Fruit fly (Drosophila melanogaster) whole organism, embryonic: Measurements from ENCODE around the gene fbl.

Experiments used
- Adf1 ChIP-seq: fragments of 200-800 bp; sonication (Bioruptor generic); IDR thresholded peaks from 2 replicates; pipeline ENCODE4 v1.3.6; 2022; ENCODE audit warnings: missing biosample characterization, missing genetic modification characterization
- Asciz ChIP-seq: fragments of 200-800 bp; sonication (Bioruptor generic); optimal IDR thresholded peaks from 2 replicates; lab custom pipeline; 2017; ENCODE audit warnings: missing biosample characterization, mild to moderate bottlenecking, missing genetic modification characterization, missing genetic modification reagents
- CG1024 ChIP-seq: fragments of 200-800 bp; sonication (Bioruptor generic); IDR thresholded peaks from 2 replicates; pipeline ENCODE4 v1.3.6; 2022; ENCODE audit warnings: missing biosample characterization, missing genetic modification characterization
- CG10267 ChIP-seq: fragments of 200-800 bp; sonication (Bioruptor generic); optimal IDR thresholded peaks from 2 replicates; lab custom pipeline; 2018; ENCODE audit warnings: missing biosample characterization, mild to moderate bottlenecking, missing genetic modification characterization, moderate library complexity
- CG10431 ChIP-seq: fragments of 200-800 bp; sonication (Bioruptor generic); optimal IDR thresholded peaks from 3 replicates; lab custom pipeline; 2018; ENCODE audit warnings: missing biosample characterization, mild to moderate bottlenecking, missing genetic modification characterization
- CG11504 ChIP-seq: fragments of 200-800 bp; sonication (Bioruptor generic); optimal IDR thresholded peaks from 3 replicates; lab custom pipeline; 2019; ENCODE audit warnings: missing biosample characterization, mild to moderate bottlenecking, missing genetic modification characterization, moderate library complexity
- CG12155 ChIP-seq: fragments of 200-800 bp; sonication (Bioruptor generic); optimal IDR thresholded peaks from 3 replicates; lab custom pipeline; 2016; ENCODE audit warnings: missing biosample characterization, missing genetic modification characterization
- CG12942 ChIP-seq: fragments of 200-800 bp; sonication (Bioruptor generic); optimal IDR thresholded peaks from 3 replicates; lab custom pipeline; 2016; ENCODE audit warnings: missing biosample characterization, missing genetic modification characterization
- CG15073 ChIP-seq: fragments of 200-800 bp; sonication (Bioruptor generic); optimal IDR thresholded peaks from 2 replicates; lab custom pipeline; 2016; ENCODE audit warnings: missing biosample characterization, missing genetic modification characterization
- CG1529 ChIP-seq: fragments of 200-800 bp; sonication (Bioruptor generic); optimal IDR thresholded peaks from 3 replicates; lab custom pipeline; 2018; ENCODE audit warnings: missing biosample characterization, missing genetic modification characterization
- CG2712 ChIP-seq: fragments of 200-800 bp; optimal IDR thresholded peaks from 3 replicates; lab custom pipeline; 2019; ENCODE audit warnings: missing biosample characterization, mild to moderate bottlenecking, missing genetic modification characterization, moderate library complexity
- CG31388 ChIP-seq: fragments of 200-800 bp; sonication (Bioruptor generic); optimal IDR thresholded peaks from 2 replicates; lab custom pipeline; 2016; ENCODE audit warnings: missing biosample characterization, missing genetic modification characterization
- CG3281 ChIP-seq: fragments of 200-800 bp; sonication (Bioruptor generic); optimal IDR thresholded peaks from 3 replicates; lab custom pipeline; 2017; ENCODE audit warnings: missing biosample characterization, mild to moderate bottlenecking, missing genetic modification characterization
- CG4328 ChIP-seq: fragments of 200-800 bp; sonication (Bioruptor generic); optimal IDR thresholded peaks from 3 replicates; lab custom pipeline; 2017; ENCODE audit warnings: missing biosample characterization, missing genetic modification reagents, missing genetic modification characterization
- CG43689 ChIP-seq: fragments of 200-800 bp; sonication (Bioruptor generic); IDR thresholded peaks from 2 replicates; pipeline ENCODE4 v1.3.6; 2022; ENCODE audit warnings: missing biosample characterization, missing genetic modification characterization
- CG4617 ChIP-seq: fragments of 200-800 bp; sonication (Bioruptor generic); optimal IDR thresholded peaks from 3 replicates; lab custom pipeline; 2016; ENCODE audit warnings: missing biosample characterization, missing genetic modification characterization, borderline replicate concordance
- CG4730 ChIP-seq: fragments of 200-800 bp; sonication (Bioruptor generic); IDR thresholded peaks from 2 replicates; pipeline ENCODE4 v1.3.6; 2022; ENCODE audit warnings: missing biosample characterization, missing genetic modification characterization
- CG4820 ChIP-seq: fragments of 200-800 bp; sonication (Bioruptor generic); optimal IDR thresholded peaks from 3 replicates; lab custom pipeline; 2016; ENCODE audit warnings: missing biosample characterization, missing genetic modification characterization
- CG5180 ChIP-seq: fragments of 200-800 bp; sonication (Bioruptor generic); optimal IDR thresholded peaks from 3 replicates; lab custom pipeline; 2017; ENCODE audit warnings: missing biosample characterization, missing genetic modification characterization, mild to moderate bottlenecking, moderate library complexity, missing genetic modification reagents
- CG6683 ChIP-seq: fragments of 200-800 bp; sonication (Bioruptor generic); optimal IDR thresholded peaks from 2 replicates; lab custom pipeline; 2017; ENCODE audit warnings: missing biosample characterization, mild to moderate bottlenecking, missing genetic modification characterization, missing genetic modification reagents
- CG6689 ChIP-seq: fragments of 200-800 bp; sonication (Bioruptor generic); IDR thresholded peaks from 2 replicates; pipeline ENCODE4 v1.3.6; 2022; ENCODE audit warnings: missing biosample characterization, missing genetic modification characterization
- CG6765 ChIP-seq: fragments of 200-800 bp; sonication (Bioruptor generic); optimal IDR thresholded peaks from 3 replicates; lab custom pipeline; 2017; ENCODE audit warnings: missing biosample characterization, mild to moderate bottlenecking, missing genetic modification characterization
- CG9727 ChIP-seq: fragments of 200-800 bp; sonication (Bioruptor generic); optimal IDR thresholded peaks from 3 replicates; lab custom pipeline; 2017; ENCODE audit warnings: missing biosample characterization, mild to moderate bottlenecking, missing genetic modification characterization
- Dll ChIP-seq: fragments of 200-800 bp; sonication (Bioruptor generic); IDR thresholded peaks from 4 replicates; pipeline ENCODE4 v1.3.6; 2022; ENCODE audit warnings: missing biosample characterization, missing genetic modification characterization; ENCODE audit not compliant: partially characterized antibody
- Doc2 ChIP-seq: fragments of 200-800 bp; sonication (Bioruptor generic); IDR thresholded peaks from 2 replicates; pipeline ENCODE4 v1.3.6; 2022; ENCODE audit warnings: missing biosample characterization, missing genetic modification characterization
- Jarid2 ChIP-seq: fragments of 200-800 bp; sonication (Bioruptor generic); optimal IDR thresholded peaks from 3 replicates; lab custom pipeline; 2017; ENCODE audit warnings: mild to moderate bottlenecking, missing biosample characterization, missing genetic modification reagents, missing genetic modification characterization
- MBD-R2 ChIP-seq: fragments of 200-800 bp; sonication (Bioruptor generic); IDR thresholded peaks from 2 replicates; pipeline ENCODE4 v1.3.6; 2022; ENCODE audit warnings: missing biosample characterization, missing genetic modification characterization
- NK7.1 ChIP-seq: fragments of 200-800 bp; sonication (Bioruptor generic); optimal IDR thresholded peaks from 3 replicates; lab custom pipeline; 2016; ENCODE audit warnings: missing biosample characterization, missing genetic modification characterization
- Rfx ChIP-seq: fragments of 200-800 bp; sonication (Bioruptor generic); IDR thresholded peaks from 2 replicates; pipeline ENCODE4 v1.3.6; 2022; ENCODE audit warnings: missing biosample characterization, missing genetic modification characterization
- Side ChIP-seq: fragments of 200-800 bp; sonication (Bioruptor generic); optimal IDR thresholded peaks from 2 replicates; lab custom pipeline; 2016; ENCODE audit warnings: missing biosample characterization, missing genetic modification characterization
- Spps ChIP-seq: fragments of 200-800 bp; sonication (Bioruptor generic); optimal IDR thresholded peaks from 2 replicates; lab custom pipeline; 2018; ENCODE audit warnings: missing biosample characterization, mild to moderate bottlenecking, missing genetic modification characterization
- YL-1 ChIP-seq: fragments of 200-800 bp; sonication (Bioruptor generic); optimal IDR thresholded peaks from 3 replicates; lab custom pipeline; 2017; ENCODE audit warnings: missing biosample characterization, mild to moderate bottlenecking, missing genetic modification characterization
- aop ChIP-seq: fragments of 200-800 bp; sonication (Bioruptor generic); IDR thresholded peaks from 2 replicates; pipeline ENCODE4 v1.3.6; 2022; ENCODE audit warnings: missing biosample characterization, missing genetic modification characterization
- ato ChIP-seq: fragments of 200-800 bp; sonication (Bioruptor generic); IDR thresholded peaks from 2 replicates; pipeline ENCODE4 v1.3.6; 2022; ENCODE audit warnings: missing biosample characterization, missing genetic modification characterization; ENCODE audit not compliant: partially characterized antibody
- cg ChIP-seq: fragments of 200-800 bp; sonication (Bioruptor generic); optimal IDR thresholded peaks from 3 replicates; lab custom pipeline; 2019; ENCODE audit warnings: missing biosample characterization, mild to moderate bottlenecking, missing genetic modification characterization, moderate library complexity
- crc ChIP-seq: fragments of 200-800 bp; sonication (Bioruptor generic); optimal IDR thresholded peaks from 2 replicates; lab custom pipeline; 2016; ENCODE audit warnings: missing biosample characterization, missing genetic modification characterization
- crol ChIP-seq: fragments of 200-800 bp; sonication (Bioruptor generic); IDR thresholded peaks from 2 replicates; pipeline ENCODE4 v1.3.6; 2022; ENCODE audit warnings: missing biosample characterization, missing genetic modification characterization
- dati ChIP-seq: fragments of 200-800 bp; sonication (Bioruptor generic); IDR thresholded peaks from 2 replicates; pipeline ENCODE4 v1.3.6; 2022; ENCODE audit warnings: missing biosample characterization, missing genetic modification characterization
- fru ChIP-seq: fragments of >200 bp; optimal IDR thresholded peaks from 2 replicates; lab custom pipeline; 2017
- gcm ChIP-seq: fragments of 200-800 bp; sonication (Bioruptor generic); optimal IDR thresholded peaks from 2 replicates; lab custom pipeline; 2019; ENCODE audit warnings: missing biosample characterization, mild to moderate bottlenecking, missing genetic modification characterization, moderate library complexity
- ind ChIP-seq: fragments of 200-800 bp; sonication (Bioruptor generic); optimal IDR thresholded peaks from 3 replicates; lab custom pipeline; 2016; ENCODE audit warnings: missing biosample characterization, missing genetic modification characterization
- jigr1 ChIP-seq: fragments of 200-800 bp; sonication (Bioruptor generic); IDR thresholded peaks from 3 replicates; pipeline ENCODE4 v1.3.6; 2022; ENCODE audit warnings: missing biosample characterization, missing genetic modification characterization
- jumu ChIP-seq: fragments of 200-800 bp; sonication (Bioruptor generic); optimal IDR thresholded peaks from 3 replicates; lab custom pipeline; 2016; ENCODE audit warnings: missing biosample characterization, missing genetic modification characterization
- kay ChIP-seq: fragments of 200-800 bp; sonication (Bioruptor generic); optimal IDR thresholded peaks from 2 replicates; lab custom pipeline; 2016; ENCODE audit warnings: missing biosample characterization, missing genetic modification characterization
- run ChIP-seq: fragments of 200-800 bp; sonication (Bioruptor generic); optimal IDR thresholded peaks from 3 replicates; lab custom pipeline; 2018; ENCODE audit warnings: missing biosample characterization, mild to moderate bottlenecking, missing genetic modification characterization
- sr ChIP-seq: fragments of 200-800 bp; sonication (Bioruptor generic); IDR thresholded peaks from 3 replicates; pipeline ENCODE4 v1.3.6; 2022; ENCODE audit warnings: missing biosample characterization, missing genetic modification characterization
- sug ChIP-seq: fragments of 200-800 bp; optimal IDR thresholded peaks from 2 replicates; lab custom pipeline; 2019; ENCODE audit warnings: missing biosample characterization, mild to moderate bottlenecking, missing genetic modification characterization, moderate library complexity
- toy ChIP-seq: fragments of 200-800 bp; sonication (Bioruptor generic); IDR thresholded peaks from 2 replicates; pipeline ENCODE4 v1.3.6; 2022; ENCODE audit warnings: missing biosample characterization, missing genetic modification characterization
- zfh2 ChIP-seq: fragments of 200-800 bp; sonication (Bioruptor generic); optimal IDR thresholded peaks from 2 replicates; lab custom pipeline; 2016; ENCODE audit warnings: missing biosample characterization, missing genetic modification characterization

fbl gene

DNA sequence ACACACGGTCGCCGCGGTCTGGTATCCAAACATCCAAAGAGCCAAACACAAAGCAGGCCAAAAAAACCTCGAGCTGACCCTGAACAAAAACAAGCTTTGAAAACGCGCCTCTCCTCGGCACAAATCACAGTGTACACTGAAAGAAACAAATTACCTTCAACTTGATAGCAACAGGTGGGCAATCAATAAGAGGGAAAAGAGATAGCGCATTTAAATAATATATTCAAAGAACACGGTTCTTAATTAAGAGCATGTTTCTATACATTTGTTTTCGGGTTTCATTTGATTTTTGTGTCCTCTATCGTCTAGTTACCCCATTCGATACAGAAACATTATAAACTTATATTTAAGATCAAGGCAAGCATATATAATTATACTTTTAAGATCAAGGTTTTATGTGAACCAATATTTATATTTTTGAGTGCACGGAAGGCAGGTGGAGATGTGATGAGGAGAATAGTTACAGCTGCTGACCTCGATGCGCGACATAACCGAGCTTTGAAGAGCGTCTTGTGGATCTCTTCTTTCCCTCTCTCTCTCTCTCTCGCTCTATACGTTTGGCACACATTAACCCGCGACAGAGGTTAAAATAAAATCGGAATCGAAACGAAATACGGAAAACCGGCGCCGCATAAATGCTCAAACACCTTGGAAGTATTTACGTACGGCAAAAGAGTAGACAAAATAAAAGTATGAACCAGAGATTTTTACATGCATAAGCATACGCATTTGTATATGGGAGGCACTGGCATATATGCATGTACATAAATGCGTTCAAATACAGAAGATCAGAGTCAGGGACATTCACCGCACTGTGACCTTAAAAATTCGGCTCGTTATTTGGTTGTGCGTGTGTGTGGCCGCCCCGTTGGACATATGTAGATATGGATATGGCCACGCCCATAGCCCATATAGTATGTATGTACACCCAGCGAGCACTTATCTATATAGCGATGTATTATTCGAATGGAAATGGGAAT, 14.3 kb downstream of the fbl start (continued):
- TF ChIP-seq CG4617 (GFP tag; lab: Kevin White, UChicago) = peak; percentile 32
- TF ChIP-seq CG12155 = peak; percentile 74
- TF ChIP-seq jumu = peak; percentile 63
- TF ChIP-seq Side (GFP tag; lab: Kevin White, UChicago) = peak; percentile 55
- peak; percentile 67 for TF ChIP-seq CG31388 (GFP tag; lab: Kevin White, UChicago)
- TF ChIP-seq CG6689 (GFP tag; lab: Robert Waterston, UW) = peak; percentile 84
- TF ChIP-seq CG10431 = peak; percentile 56
- peak; percentile 54 for TF ChIP-seq NK7.1 (GFP tag; lab: Kevin White, UChicago)
- peak; percentile 89 for TF ChIP-seq CG3281
- peak; percentile 42 for TF ChIP-seq Spps (tag; lab: Kevin White, UChicago)
- TF ChIP-seq CG11504 = peak; percentile 92
- peak; percentile 76 for TF ChIP-seq run (tag; lab: Kevin White, UChicago)
- TF ChIP-seq CG12942 = peak; percentile 79
- peak; percentile 31 for TF ChIP-seq YL-1
- 0 out of 2 replicates have a peak, but pooled peaks have one; percentile 28 for TF ChIP-seq dati (GFP tag; lab: Robert Waterston, UW)
- peak; percentile 85 for TF ChIP-seq ind (GFP tag; lab: Kevin White, UChicago)
- TF ChIP-seq Rfx (GFP tag; lab: Robert Waterston, UW) = peak; percentile 80
- peak; percentile 64 for TF ChIP-seq zfh2 (GFP tag; lab: Kevin White, UChicago)
- no peak for TF ChIP-seq Dll (GFP tag; lab: Robert Waterston, UW)
- TF ChIP-seq toy (GFP tag; lab: Robert Waterston, UW) = no peak
- peak; percentile 89 for TF ChIP-seq Asciz (GFP tag; lab: Kevin White, UChicago)
- TF ChIP-seq Jarid2 (GFP tag; lab: Kevin White, UChicago) = peak; percentile 66
- no peak for TF ChIP-seq ato (GFP tag; lab: Robert Waterston, UW)
- no peak for TF ChIP-seq Doc2
- peak; percentile 52 for TF ChIP-seq crc (GFP tag; lab: Kevin White, UChicago)
- peak; percentile 90 for TF ChIP-seq CG2712 (tag; lab: Kevin White, UChicago)
- peak; percentile 78 for TF ChIP-seq CG6765 (GFP tag; lab: Kevin White, UChicago)
- TF ChIP-seq CG1529 (GFP tag; lab: Kevin White, UChicago) = peak; percentile 86
- TF ChIP-seq CG4328 (GFP tag; lab: Kevin White, UChicago) = peak; percentile 67
- TF ChIP-seq Adf1 (GFP tag; lab: Robert Waterston, UW) = peak; percentile 32
- peak; percentile 26; the same call in 1 of the 2 replicates for TF ChIP-seq CG4730 (GFP tag; lab: Robert Waterston, UW)
- peak; percentile 48; the same call in 1 of the 3 replicates for TF ChIP-seq jigr1 (GFP tag; lab: Robert Waterston, UW)
- 0 out of 2 replicates have a peak, but pooled peaks have one; percentile 17 for TF ChIP-seq CG1024 (GFP tag; lab: Robert Waterston, UW)
- TF ChIP-seq aop (GFP tag; lab: Robert Waterston, UW) = no peak
- peak; percentile 63 for TF ChIP-seq CG6683
- TF ChIP-seq CG10267 (tag; lab: Kevin White, UChicago) = peak; percentile 82
- peak; percentile 79 for TF ChIP-seq sug (tag; lab: Kevin White, UChicago)
- TF ChIP-seq gcm (GFP tag; lab: Kevin White, UChicago) = peak; percentile 84
- peak; percentile 61 for TF ChIP-seq kay
- TF ChIP-seq CG15073 (GFP tag; lab: Kevin White, UChicago) = no peak
- no peak for TF ChIP-seq fru (lab: Kevin White, UChicago)
- no peak for TF ChIP-seq crol (GFP tag; lab: Robert Waterston, UW)
- 0 out of 2 replicates have a peak, but pooled peaks have one; percentile 24 for TF ChIP-seq CG43689 (GFP tag; lab: Robert Waterston, UW)
- TF ChIP-seq cg = peak; percentile 51
- peak; percentile 74 for TF ChIP-seq CG4820 (GFP tag; lab: Kevin White, UChicago)
- peak; percentile 78 for TF ChIP-seq CG9727
- peak; percentile 74 for TF ChIP-seq CG5180 (GFP tag; lab: Kevin White, UChicago)
- peak; percentile 9; the same call in 1 of the 2 replicates for TF ChIP-seq MBD-R2 (GFP tag; lab: Robert Waterston, UW)
- TF ChIP-seq sr = no peak
